Fruit fly (Drosophila melanogaster): ENCODE data around the gene CG5866.
A peak's percentile ranks its signal among the peaks of the same experiment; 100 is the strongest.

CG5866 gene

DNA sequence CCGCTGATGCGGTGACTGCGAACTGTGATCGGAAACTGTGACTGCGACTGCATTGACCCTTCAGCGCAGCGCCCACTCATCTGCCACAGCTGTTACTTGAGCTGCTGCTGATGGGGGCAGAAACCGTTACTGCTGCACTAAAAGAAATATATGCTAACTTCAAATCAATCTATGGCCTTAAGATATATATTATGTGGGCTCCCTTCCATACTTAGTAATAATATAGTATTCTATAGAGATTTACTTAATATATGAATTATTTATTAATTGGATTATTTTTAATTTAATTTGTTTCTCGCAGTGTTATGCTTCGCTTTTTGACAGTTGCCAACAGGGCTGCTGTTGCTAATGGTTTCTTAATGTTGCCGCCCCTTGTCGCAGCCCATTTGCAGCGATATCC lies 36.5 kb upstream of the CG5866 start (continued):
- TF ChIP-seq maf-S (GFP tag; optimal IDR thresholded peaks at IDR 0.05) (no peak), CG12299 (tag; optimal IDR thresholded peaks at IDR 0.05) (no peak), Sox102F (GFP tag; optimal IDR thresholded peaks at IDR 0.05) (no peak), dysf (GFP tag; IDR thresholded peaks at IDR 0.05) (peak; percentile 46; the same call in 2 of the 3 replicates), nmo (GFP tag; optimal IDR thresholded peaks at IDR 0.05) (peak; percentile 23), pum (GFP tag; optimal IDR thresholded peaks at IDR 0.05) (no peak), phol (tag; optimal IDR thresholded peaks at IDR 0.05) (peak; percentile 26), Hsf (GFP tag; optimal IDR thresholded peaks at IDR 0.05) (no peak), CG13123 (GFP tag; optimal IDR thresholded peaks at IDR 0.05) (no peak), cato (GFP tag; optimal IDR thresholded peaks at IDR 0.05; ENCODE audit: borderline replicate concordance) (no peak), Ada2b (GFP tag; IDR thresholded peaks at IDR 0.05) (peak; percentile 17; the same call in 1 of the 2 replicates), CG9609 (GFP tag; optimal IDR thresholded peaks at IDR 0.05) (no peak), Ets65A (GFP tag) (no peak), tgo (GFP tag; IDR thresholded peaks at IDR 0.05) (peak; percentile 47; the same call in 1 of the 3 replicates), CG3995 (GFP tag; optimal IDR thresholded peaks at IDR 0.05) (peak; percentile 90), CG6765 (GFP tag; optimal IDR thresholded peaks at IDR 0.05) (no peak), nerfin-2 (GFP tag; IDR thresholded peaks at IDR 0.05; ENCODE audit: partially characterized antibody) (no peak), rib (GFP tag; IDR thresholded peaks at IDR 0.05) (no peak), ind (GFP tag; optimal IDR thresholded peaks at IDR 0.05) (no peak), CG6854 (GFP tag; optimal IDR thresholded peaks at IDR 0.05) (no peak), HLHmδ (GFP tag; optimal IDR thresholded peaks at IDR 0.05) (no peak), Antp (GFP tag; optimal IDR thresholded peaks at IDR 0.05) (no peak), CG11504 (tag; optimal IDR thresholded peaks at IDR 0.05) (peak; percentile 48), Oli (tag; optimal IDR thresholded peaks at IDR 0.05) (peak; percentile 22), Lim3 (GFP tag; IDR thresholded peaks at IDR 0.05) (no peak), CG13296 (GFP tag; optimal IDR thresholded peaks at IDR 0.05) (no peak), E2f1 (GFP tag; IDR thresholded peaks at IDR 0.05) (no peak), stc (GFP tag; IDR thresholded peaks at IDR 0.05) (no peak), Bteb2 (GFP tag; optimal IDR thresholded peaks at IDR 0.05) (no peak), ro (GFP tag; IDR thresholded peaks at IDR 0.05) (0 out of 2 replicates have a peak, but pooled peaks have one; percentile 19), sisA (GFP tag; IDR thresholded peaks at IDR 0.05) (0 out of 2 replicates have a peak, but pooled peaks have one; percentile 5), psq (GFP tag; optimal IDR thresholded peaks at IDR 0.05) (no peak), HLH3B (GFP tag; IDR thresholded peaks at IDR 0.05) (no peak), ash1 (GFP tag; optimal IDR thresholded peaks at IDR 0.05) (no peak), CG6272 (GFP tag; IDR thresholded peaks at IDR 0.05) (no peak), Asciz (GFP tag; optimal IDR thresholded peaks at IDR 0.05) (no peak), CG16813 (GFP tag; IDR thresholded peaks at IDR 0.05; ENCODE audit: partially characterized antibody) (no peak), dmrt11E (tag; optimal IDR thresholded peaks at IDR 0.05) (no peak), sna (GFP tag; IDR thresholded peaks at IDR 0.05; ENCODE audit: partially characterized antibody) (no peak), CG12071 (GFP tag; optimal IDR thresholded peaks at IDR 0.05) (no peak), pho (GFP tag; optimal IDR thresholded peaks at IDR 0.05) (no peak), CG7963 (GFP tag; IDR thresholded peaks at IDR 0.05; ENCODE audit: partially characterized antibody) (no peak), D (optimal IDR thresholded peaks at IDR 0.05) (no peak), D (GFP tag; optimal IDR thresholded peaks at IDR 0.05) (no peak), fd96Cb (tag; optimal IDR thresholded peaks at IDR 0.05) (peak; percentile 10), org-1 (GFP tag; optimal IDR thresholded peaks at IDR 0.05) (no peak), Sin3A (optimal IDR thresholded peaks at IDR 0.05) (no peak), eve (GFP tag; optimal IDR thresholded peaks at IDR 0.05) (no peak), slbo (GFP tag; IDR thresholded peaks at IDR 0.05) (peak; percentile 37; the same call in 1 of the 2 replicates), Dref (GFP tag; IDR thresholded peaks at IDR 0.05) (no peak), CG10543 (GFP tag; optimal IDR thresholded peaks at IDR 0.05) (no peak), row (GFP tag; IDR thresholded peaks at IDR 0.05) (peak; percentile 44; the same call in 1 of the 3 replicates)
